Worm (Caenorhabditis elegans) whole organism, L1 larva: Measurements from ENCODE around the gene F42C5.9.
A peak's percentile ranks its signal among the peaks of the same experiment; 100 is the strongest.

Experiments used
- C04F5.9 ChIP-seq: sonication (generic microtip); optimal IDR thresholded peaks from 2 replicates; lab custom pipeline; 2016; ENCODE audit warnings: missing genetic modification characterization, missing compliant biosample characterization
- C34B4.2 ChIP-seq: sonication (generic microtip); optimal IDR thresholded peaks from 2 replicates; lab custom pipeline; 2017; ENCODE audit warnings: mild to moderate bottlenecking, missing genetic modification characterization, missing compliant biosample characterization
- Y116A8C.19 ChIP-seq: sonication (generic microtip); optimal IDR thresholded peaks from 2 replicates; lab custom pipeline; 2016; ENCODE audit warnings: missing compliant biosample characterization, missing genetic modification characterization, borderline replicate concordance
- alr-1 ChIP-seq: fragments of 200-800 bp; sonication (Bioruptor generic); optimal IDR thresholded peaks from 2 replicates; lab custom pipeline; 2018; ENCODE audit warnings: borderline replicate concordance, mild to moderate bottlenecking, missing genetic modification characterization, missing compliant biosample characterization
- ceh-8 ChIP-seq: fragments of 200-800 bp; sonication (Bioruptor generic); optimal IDR thresholded peaks from 2 replicates; lab custom pipeline; 2018; ENCODE audit warnings: mild to moderate bottlenecking, missing genetic modification characterization, moderate library complexity, missing compliant biosample characterization
- ceh-82 ChIP-seq, 3 experiments: fragments of 150-350 bp in 1 of 3; sonication (generic microtip) in 2 of 3; optimal IDR thresholded peaks; 2 replicates each; lab custom pipeline; 2014 to 2017; ENCODE audit warnings: missing biosample characterization in 3 of 3, missing genetic modification characterization in 3 of 3
- ces-1 ChIP-seq: fragments of 150-350 bp; optimal IDR thresholded peaks from 2 replicates; lab custom pipeline; 2014; ENCODE audit warnings: missing biosample characterization, missing genetic modification reagents, missing genetic modification characterization
- efl-1 ChIP-seq, 4 experiments: fragments of 150-350 bp; optimal IDR thresholded peaks in 3 of 4; peaks in 1 of 4; 1 replicate in 1 of 4; 2 replicates in 3 of 4; lab custom pipeline; 2014; ENCODE audit warnings: missing biosample characterization in 2 of 4, missing genetic modification characterization in 2 of 4, missing genetic modification reagents in 2 of 4
- egl-27 ChIP-seq, 2 experiments: fragments of 150-350 bp in 1 of 2; sonication (generic microtip); optimal IDR thresholded peaks; 3 replicates each; lab custom pipeline; 2017 to 2018; ENCODE audit warnings: missing biosample characterization in 2 of 2, missing genetic modification characterization in 2 of 2, missing genetic modification reagents in 2 of 2
- elt-2 ChIP-seq: sonication (generic microtip); optimal IDR thresholded peaks from 2 replicates; lab custom pipeline; 2016; ENCODE audit warnings: missing genetic modification characterization, mild to moderate bottlenecking, inconsistent platforms, missing compliant biosample characterization, missing genetic modification reagents
- ets-5 ChIP-seq: fragments of 200-800 bp; sonication (Bioruptor generic); IDR thresholded peaks from 2 replicates; pipeline ENCODE4 v1.3.6; 2022; ENCODE audit warnings: missing genetic modification characterization, missing compliant biosample characterization
- fos-1 ChIP-seq: fragments of 150-350 bp; optimal IDR thresholded peaks from 2 replicates; lab custom pipeline; 2014; ENCODE audit warnings: missing biosample characterization, missing genetic modification characterization
- hlh-17 ChIP-seq: fragments of 200-800 bp; sonication (Bioruptor generic); optimal IDR thresholded peaks from 2 replicates; lab custom pipeline; 2018; ENCODE audit warnings: missing genetic modification characterization, mild to moderate bottlenecking, missing compliant biosample characterization, moderate library complexity, borderline replicate concordance
- hpl-2 ChIP-seq: fragments of 150-350 bp; optimal IDR thresholded peaks from 2 replicates; lab custom pipeline; 2014; ENCODE audit warnings: missing biosample characterization, missing genetic modification reagents, missing genetic modification characterization
- lin-13 ChIP-seq: fragments of 150-350 bp; optimal IDR thresholded peaks from 2 replicates; lab custom pipeline; 2014; ENCODE audit warnings: missing biosample characterization, missing genetic modification reagents, missing genetic modification characterization
- lin-15B ChIP-seq: fragments of 150-350 bp; sonication (generic microtip); optimal IDR thresholded peaks from 3 replicates; lab custom pipeline; 2014; ENCODE audit warnings: missing biosample characterization, missing genetic modification characterization
- lin-35 ChIP-seq, 2 experiments: fragments of 150-350 bp; optimal IDR thresholded peaks; 2 replicates each; lab custom pipeline; 2014; ENCODE audit warnings: missing biosample characterization in 2 of 2, missing genetic modification characterization in 2 of 2, missing genetic modification reagents in 2 of 2
- lin-39 ChIP-seq: fragments of 150-350 bp; optimal IDR thresholded peaks from 2 replicates; lab custom pipeline; 2014; ENCODE audit warnings: missing biosample characterization, missing genetic modification reagents, missing genetic modification characterization
- mab-9 ChIP-seq: fragments of 200-800 bp; sonication (Bioruptor generic); IDR thresholded peaks from 2 replicates; pipeline ENCODE4 v1.3.6; 2022; ENCODE audit warnings: missing genetic modification reagents, missing genetic modification characterization, missing compliant biosample characterization
- mef-2 ChIP-seq: fragments of 150-350 bp; optimal IDR thresholded peaks from 2 replicates; lab custom pipeline; 2014; ENCODE audit warnings: missing biosample characterization, missing genetic modification characterization
- mep-1 ChIP-seq: fragments of 150-350 bp; optimal IDR thresholded peaks from 2 replicates; lab custom pipeline; 2014; ENCODE audit warnings: missing biosample characterization, missing genetic modification characterization
- nhr-20 ChIP-seq: sonication (generic microtip); optimal IDR thresholded peaks from 2 replicates; lab custom pipeline; 2016; ENCODE audit warnings: mild to moderate bottlenecking, missing genetic modification characterization, missing compliant biosample characterization
- nhr-237 ChIP-seq: fragments of 150-350 bp; optimal IDR thresholded peaks from 2 replicates; lab custom pipeline; 2014; ENCODE audit warnings: missing biosample characterization, missing genetic modification characterization
- nhr-47 ChIP-seq: sonication (generic microtip); optimal IDR thresholded peaks from 2 replicates; lab custom pipeline; 2016; ENCODE audit warnings: mild to moderate bottlenecking, missing genetic modification characterization, moderate library complexity, missing compliant biosample characterization
- nhr-77 ChIP-seq: fragments of 150-350 bp; optimal IDR thresholded peaks from 2 replicates; lab custom pipeline; 2014; ENCODE audit warnings: missing biosample characterization, missing genetic modification characterization
- nhr-90 ChIP-seq: sonication (generic microtip); optimal IDR thresholded peaks from 2 replicates; lab custom pipeline; 2016; ENCODE audit warnings: mild to moderate bottlenecking, missing genetic modification characterization, missing compliant biosample characterization; ENCODE audit not compliant: poor library complexity
- pqm-1 ChIP-seq: sonication (generic microtip); optimal IDR thresholded peaks from 3 replicates; lab custom pipeline; 2017; ENCODE audit warnings: missing biosample characterization, missing genetic modification characterization
- swsn-7 ChIP-seq: sonication (generic microtip); optimal IDR thresholded peaks from 2 replicates; lab custom pipeline; 2016; ENCODE audit warnings: missing genetic modification characterization, missing compliant biosample characterization
- tbx-2 ChIP-seq: sonication (generic microtip); optimal IDR thresholded peaks from 2 replicates; lab custom pipeline; 2016; ENCODE audit warnings: missing genetic modification characterization, missing compliant biosample characterization
- unc-30 ChIP-seq: sonication (generic microtip); optimal IDR thresholded peaks from 2 replicates; lab custom pipeline; 2017; ENCODE audit warnings: missing biosample characterization, missing genetic modification characterization
- unc-62 ChIP-seq: fragments of 150-350 bp; optimal IDR thresholded peaks from 2 replicates; lab custom pipeline; 2014; ENCODE audit warnings: missing biosample characterization, missing genetic modification reagents, missing genetic modification characterization
- zag-1 ChIP-seq: fragments of 150-350 bp; optimal IDR thresholded peaks from 2 replicates; lab custom pipeline; 2014; ENCODE audit warnings: missing biosample characterization, missing genetic modification characterization
- zip-4 ChIP-seq: fragments of 200-800 bp; sonication (Bioruptor generic); optimal IDR thresholded peaks from 2 replicates; lab custom pipeline; 2018; ENCODE audit warnings: mild to moderate bottlenecking, missing genetic modification characterization, moderate library complexity, missing compliant biosample characterization
- ztf-4 ChIP-seq: fragments of 150-350 bp; optimal IDR thresholded peaks from 2 replicates; lab custom pipeline; 2014; ENCODE audit warnings: missing biosample characterization, missing genetic modification characterization

The F42C5.9 gene

DNA sequence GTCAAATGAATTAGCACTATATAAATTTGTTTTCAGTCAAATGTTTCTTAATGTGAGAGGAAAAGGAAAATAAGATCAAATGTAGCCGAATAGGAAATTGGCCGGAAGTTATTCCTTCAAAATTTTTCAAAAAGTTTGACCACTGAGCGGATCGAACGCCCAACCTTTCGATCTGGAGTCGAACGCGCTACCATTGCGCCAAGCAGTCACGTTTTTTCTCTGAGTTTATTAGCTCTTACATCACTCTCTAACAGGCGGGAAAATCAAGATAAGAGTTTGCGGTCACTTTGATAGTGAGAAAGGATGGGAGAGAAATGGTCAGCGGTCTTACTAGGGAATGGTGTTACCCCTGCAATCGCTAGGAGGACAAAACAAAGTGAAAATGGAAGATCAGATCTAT is 27.1 kb upstream of the F42C5.9 start (continued):
- TF ChIP-seq mab-9 (GFP tag; lab: Robert Waterston, UW) = no peak
- TF ChIP-seq, all 84 proteins: peak for 14

DNA sequence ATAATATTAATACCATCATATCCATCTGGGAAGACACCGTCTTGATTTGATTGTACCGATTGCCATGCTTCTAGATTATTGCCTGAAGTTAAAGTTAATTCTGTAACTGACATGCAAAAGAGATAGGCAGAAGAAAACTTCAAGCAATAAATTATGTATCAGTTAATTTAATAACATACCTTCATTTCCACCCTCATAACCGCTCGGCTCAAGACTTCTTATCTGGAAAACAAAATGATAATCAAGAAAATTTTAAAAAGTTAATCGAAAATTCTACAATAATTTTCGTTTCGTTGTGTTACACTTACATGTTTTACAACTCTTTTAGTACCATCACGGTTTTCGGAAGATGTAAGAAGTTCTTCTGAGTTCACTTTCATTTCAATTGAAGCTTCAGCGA is 25.2 kb upstream of the F42C5.9 start:
- TF ChIP-seq efl-1 (optimal IDR thresholded peaks at IDR 0.05; lab: Kevin White, UChicago) (no peak), efl-1 (GFP tag; optimal IDR thresholded peaks at IDR 0.05 in 1 of 2; lab: Kevin White, UChicago) (peak in 1 of 2 experiments; percentile 57), ceh-8 (GFP tag; lab: Kevin White, UChicago) (no peak)

DNA sequence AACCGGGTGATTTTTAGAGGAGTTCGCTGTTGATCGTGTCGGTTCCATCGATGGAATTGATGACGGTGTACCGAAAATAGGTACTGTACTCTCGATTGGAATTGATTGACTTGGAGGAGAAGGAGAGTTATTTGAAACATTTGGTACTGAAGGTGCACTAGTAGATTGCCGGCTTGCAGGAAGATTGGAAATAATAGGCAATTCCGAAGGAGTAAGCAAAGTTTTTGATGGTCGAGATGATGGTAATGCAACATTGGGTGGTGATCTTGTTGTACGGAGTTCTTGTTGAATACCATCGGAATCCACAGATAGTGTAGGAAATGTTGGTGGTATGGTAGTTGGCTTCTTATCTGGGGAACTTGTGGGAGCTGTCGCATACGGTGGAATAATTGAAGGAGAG is 22.2 kb upstream of the F42C5.9 start:
- no peak for TF ChIP-seq fos-1
- no peak for TF ChIP-seq unc-30 (tag; lab: Kevin White, UChicago)
- TF ChIP-seq tbx-2 (tag; lab: Kevin White, UChicago) = no peak
- TF ChIP-seq lin-13 (GFP tag; lab: Kevin White, UChicago) = no peak
- no peak for TF ChIP-seq ces-1
- TF ChIP-seq nhr-47 (tag; lab: Kevin White, UChicago) = no peak
- no peak for TF ChIP-seq lin-15B
- no peak for TF ChIP-seq C34B4.2
- no peak for TF ChIP-seq mep-1 (tag; lab: Kevin White, UChicago)
- no peak for TF ChIP-seq lin-39 (tag; lab: Kevin White, UChicago)
- TF ChIP-seq zip-4 (GFP tag; lab: Kevin White, UChicago) = no peak
- TF ChIP-seq mef-2 (tag; lab: Kevin White, UChicago) = no peak
- TF ChIP-seq pqm-1 = no peak
- no peak for TF ChIP-seq egl-27 (tag; optimal IDR thresholded peaks at IDR 0.05; lab: Kevin White, UChicago)
- no peak for TF ChIP-seq unc-62 (GFP tag; lab: Kevin White, UChicago)

DNA sequence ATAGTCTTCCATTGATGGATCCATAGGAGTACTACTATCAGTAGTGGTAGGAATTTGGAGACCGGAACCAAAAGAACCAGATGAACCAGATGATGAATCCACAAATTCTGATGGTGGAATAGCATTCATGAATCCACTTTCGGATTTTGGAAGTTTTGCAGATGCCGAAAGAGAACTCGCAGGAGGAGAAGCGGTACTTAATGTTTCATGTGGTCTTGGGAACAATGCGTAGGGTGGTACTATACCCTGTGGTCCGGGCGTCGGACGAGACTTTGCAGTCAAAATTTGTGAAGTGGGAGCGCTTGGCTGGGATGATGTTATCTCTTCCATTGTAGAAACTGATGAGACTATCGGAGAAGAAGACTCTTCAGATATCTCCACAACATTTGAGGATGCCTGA is 21.1 kb upstream of the F42C5.9 start:
- no peak for TF ChIP-seq hlh-17 (GFP tag; lab: Kevin White, UChicago)
- no peak for TF ChIP-seq egl-27 (tag; optimal IDR thresholded peaks at IDR 0.05; lab: Kevin White, UChicago)

DNA sequence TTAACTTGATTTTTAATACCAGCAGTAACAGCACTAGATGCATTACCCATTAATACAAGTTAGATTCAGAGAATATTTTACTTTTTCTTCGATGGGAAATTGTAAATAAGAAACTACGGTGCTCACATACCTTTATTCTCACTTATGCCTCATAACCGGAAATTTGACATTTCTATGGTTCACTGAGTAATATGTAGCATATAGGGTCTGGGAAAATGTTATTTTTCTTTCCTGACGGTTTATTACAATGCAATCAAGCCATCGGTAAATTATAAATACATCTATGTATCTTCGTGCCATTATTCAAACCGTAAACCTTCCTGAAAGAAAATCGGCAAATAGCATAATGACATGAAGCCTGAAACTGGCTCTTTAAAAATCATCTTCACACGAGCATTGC is 15.8 kb upstream of the F42C5.9 start, which contains the start of gene ocr-4:
Gene ocr-4, minus strand, starts transcription at position 101 of the 400 bp plus-strand sequence.
- TF ChIP-seq nhr-47 (tag; lab: Kevin White, UChicago) (no peak), lin-39 (tag; lab: Kevin White, UChicago) (no peak), swsn-7 (tag; lab: Kevin White, UChicago) (no peak), nhr-237 (tag; lab: Kevin White, UChicago) (no peak), hlh-17 (GFP tag; lab: Kevin White, UChicago) (no peak), C04F5.9 (tag; lab: Kevin White, UChicago) (no peak), nhr-77 (tag; lab: Kevin White, UChicago) (no peak)
- TF ChIP-seq, all 84 proteins: peak for 0

DNA sequence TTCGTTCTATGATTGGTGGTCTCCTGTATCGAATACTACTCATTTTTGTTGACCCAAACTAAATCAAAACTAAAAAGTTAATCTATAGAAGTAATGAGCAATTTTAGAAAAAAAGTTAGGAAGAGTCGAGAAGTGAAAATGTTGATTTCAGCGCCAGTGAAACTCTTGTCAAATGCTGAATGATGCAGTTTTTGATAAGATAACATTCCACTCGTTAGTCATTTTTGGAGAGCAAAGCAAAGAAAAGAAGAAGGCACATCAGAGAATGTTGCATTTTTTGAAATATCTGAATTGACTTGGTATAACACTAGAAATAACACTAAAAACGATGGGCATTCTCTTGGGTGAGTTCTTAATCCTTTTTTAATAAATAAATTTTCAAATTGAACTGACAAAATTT is 12.0 kb upstream of the F42C5.9 start, which contains the start of gene sqst-2:
Gene sqst-2, minus strand, starts transcription at position 58 of the 400 bp plus-strand sequence.
- TF ChIP-seq ets-5 (GFP tag; lab: Robert Waterston, UW) (no peak), ztf-4 (no peak)

DNA sequence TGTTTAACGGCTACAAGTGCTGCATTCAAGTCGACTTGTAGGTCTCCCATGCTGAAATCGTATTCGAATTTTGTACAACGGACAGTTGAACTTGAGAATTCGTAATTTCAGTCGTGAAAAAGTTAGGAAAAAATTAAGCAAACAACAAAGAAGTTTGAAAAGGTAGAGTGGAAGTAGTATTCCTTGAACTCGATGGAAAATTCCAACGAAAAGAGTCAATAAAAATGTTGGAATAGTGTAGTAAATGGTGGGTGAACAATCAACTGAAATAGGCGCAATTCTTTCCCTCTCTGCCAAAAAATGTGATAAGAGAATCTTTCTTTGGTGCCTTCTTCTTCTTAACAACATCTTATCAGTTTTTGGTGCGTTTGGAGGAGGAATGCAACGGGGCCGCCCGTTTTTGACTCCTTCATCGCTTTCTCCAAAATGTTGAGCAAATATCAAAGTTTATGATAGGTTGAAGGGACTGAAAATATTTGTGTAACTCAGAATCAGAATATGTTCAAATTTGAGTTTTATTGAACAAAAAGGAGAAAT is 9.8 kb upstream of the F42C5.9 start, which contains the start of gene ifo-1:
Gene ifo-1, minus strand, starts transcription at position 51 of the 537 bp plus-strand sequence.
- TF ChIP-seq zag-1 (no peak), lin-35 (GFP tag; optimal IDR thresholded peaks at IDR 0.05; lab: Kevin White, UChicago) (peak in 1 of 2 experiments; percentile 33), ets-5 (GFP tag; lab: Robert Waterston, UW) (no peak), elt-2 (tag; lab: Kevin White, UChicago) (peak; percentile 88), pqm-1 (peak; percentile 70), nhr-20 (peak; percentile 20), nhr-90 (tag; lab: Kevin White, UChicago) (peak; percentile 10), alr-1 (tag; lab: Kevin White, UChicago) (no peak), hpl-2 (GFP tag; lab: Kevin White, UChicago) (no peak), Y116A8C.19 (tag; lab: Kevin White, UChicago) (no peak), ceh-82 (tag; optimal IDR thresholded peaks at IDR 0.05; lab: Kevin White, UChicago) (no peak)
